Worm (Caenorhabditis elegans) whole organism, young adult: ENCODE measurements around the gene R01H10.4.

Experiments used
- C17E4.6 ChIP-seq: fragments of 200-800 bp; sonication (Bioruptor generic); IDR thresholded peaks from 2 replicates; pipeline ENCODE4 v1.3.6; 2022; ENCODE audit warnings: missing genetic modification reagents, missing genetic modification characterization, missing compliant biosample characterization
- F10E7.11 ChIP-seq: sonication (generic microtip); optimal IDR thresholded peaks from 2 replicates; lab custom pipeline; 2017; ENCODE audit warnings: mild to moderate bottlenecking, missing genetic modification characterization, moderate library complexity, missing compliant biosample characterization
- F33H1.4 ChIP-seq: fragments of 200-800 bp; sonication (Bioruptor generic); IDR thresholded peaks from 2 replicates; pipeline ENCODE4 v1.3.6; 2022; ENCODE audit warnings: missing genetic modification reagents, missing genetic modification characterization, missing compliant biosample characterization
- F37B4.10 ChIP-seq: fragments of 200-800 bp; sonication (Bioruptor generic); IDR thresholded peaks from 2 replicates; pipeline ENCODE4 v1.3.6; 2022; ENCODE audit warnings: missing genetic modification characterization, missing compliant biosample characterization
- F49E8.2 ChIP-seq: sonication (generic microtip); optimal IDR thresholded peaks from 3 replicates; lab custom pipeline; 2017; ENCODE audit warnings: missing genetic modification characterization, mild to moderate bottlenecking, missing compliant biosample characterization, antibody characterized with exemption, moderate library complexity; ENCODE audit not compliant: insufficient read depth
- F55B11.4 ChIP-seq: sonication (generic microtip); optimal IDR thresholded peaks from 2 replicates; lab custom pipeline; 2016; ENCODE audit warnings: missing compliant biosample characterization, missing genetic modification characterization, borderline replicate concordance; ENCODE audit not compliant: insufficient read depth
- F57A8.1 ChIP-seq: fragments of 200-800 bp; sonication (Bioruptor generic); optimal IDR thresholded peaks from 2 replicates; lab custom pipeline; 2018; ENCODE audit warnings: mild to moderate bottlenecking, missing genetic modification characterization, moderate library complexity, missing compliant biosample characterization
- T07F8.4 ChIP-seq: sonication (generic microtip); optimal IDR thresholded peaks from 2 replicates; lab custom pipeline; 2016; ENCODE audit warnings: mild to moderate bottlenecking, missing genetic modification characterization, moderate library complexity, missing compliant biosample characterization
- T26A5.8 ChIP-seq: sonication (generic microtip); optimal IDR thresholded peaks from 2 replicates; lab custom pipeline; 2016; ENCODE audit warnings: missing genetic modification characterization, missing compliant biosample characterization
- Y53G8AR.9 ChIP-seq: fragments of 200-800 bp; sonication (Bioruptor generic); conservative IDR thresholded peaks from 2 replicates; pipeline ENCODE4 v1.3.6; 2022; ENCODE audit warnings: missing genetic modification reagents, missing genetic modification characterization, missing compliant biosample characterization
- Y95B8A.8 ChIP-seq: fragments of 200-800 bp; sonication (Bioruptor generic); IDR thresholded peaks from 2 replicates; pipeline ENCODE4 v1.3.6; 2022; ENCODE audit warnings: missing genetic modification reagents, missing genetic modification characterization, missing compliant biosample characterization
- akir-1 ChIP-seq: fragments of 200-800 bp; sonication (Bioruptor generic); optimal IDR thresholded peaks from 2 replicates; lab custom pipeline; 2018; ENCODE audit warnings: mild to moderate bottlenecking, missing genetic modification characterization, moderate library complexity, missing compliant biosample characterization
- ama-1 ChIP-seq, 3 experiments: fragments of 150-350 bp in 1 of 3; sonication (generic microtip) in 2 of 3; optimal IDR thresholded peaks; 2 replicates each; lab custom pipeline; 2014 to 2018; ENCODE audit warnings: missing biosample characterization in 2 of 3, missing genetic modification characterization in 2 of 3, missing genetic modification reagents in 2 of 3
- aptf-2 ChIP-seq: fragments of 200-800 bp; sonication (Bioruptor generic); conservative IDR thresholded peaks from 2 replicates; pipeline ENCODE4 v1.3.6; 2022; ENCODE audit warnings: missing genetic modification reagents, missing genetic modification characterization, missing compliant biosample characterization
- aptf-3 ChIP-seq: fragments of 200-800 bp; sonication (Bioruptor generic); IDR thresholded peaks from 2 replicates; pipeline ENCODE4 v1.3.6; 2022; ENCODE audit warnings: missing genetic modification characterization, missing compliant biosample characterization
- atf-7 ChIP-seq: sonication (generic microtip); optimal IDR thresholded peaks from 2 replicates; lab custom pipeline; 2017; ENCODE audit warnings: mild to moderate bottlenecking, missing genetic modification characterization, missing compliant biosample characterization
- athp-1 ChIP-seq: sonication (generic microtip); optimal IDR thresholded peaks from 2 replicates; lab custom pipeline; 2017; ENCODE audit warnings: mild to moderate bottlenecking, missing genetic modification characterization, missing compliant biosample characterization
- ceh-27 ChIP-seq: fragments of 200-800 bp; sonication (Bioruptor generic); optimal IDR thresholded peaks from 2 replicates; lab custom pipeline; 2018; ENCODE audit warnings: mild to moderate bottlenecking, missing genetic modification characterization, moderate library complexity, missing compliant biosample characterization
- ceh-40 ChIP-seq: fragments of 200-800 bp; sonication (Bioruptor generic); IDR thresholded peaks from 2 replicates; pipeline ENCODE4 v1.3.6; 2022; ENCODE audit warnings: missing genetic modification characterization, missing compliant biosample characterization
- ceh-91 ChIP-seq: fragments of 200-800 bp; sonication (Bioruptor generic); IDR thresholded peaks from 2 replicates; pipeline ENCODE4 v1.3.6; 2022; ENCODE audit warnings: missing genetic modification reagents, missing genetic modification characterization, missing compliant biosample characterization
- chd-7 ChIP-seq: sonication (generic microtip); optimal IDR thresholded peaks from 2 replicates; lab custom pipeline; 2016; ENCODE audit warnings: mild to moderate bottlenecking, missing genetic modification characterization, moderate library complexity, missing compliant biosample characterization
- dox-1 ChIP-seq: fragments of 200-800 bp; sonication (Bioruptor generic); IDR thresholded peaks from 2 replicates; pipeline ENCODE4 v1.3.6; 2022; ENCODE audit warnings: missing genetic modification reagents, missing genetic modification characterization, missing compliant biosample characterization
- efl-1 ChIP-seq: fragments of 150-350 bp; optimal IDR thresholded peaks from 2 replicates; lab custom pipeline; 2014; ENCODE audit warnings: missing biosample characterization, missing genetic modification reagents, missing genetic modification characterization
- egrh-3 ChIP-seq: fragments of 200-800 bp; sonication (Bioruptor generic); IDR thresholded peaks from 2 replicates; pipeline ENCODE4 v1.3.6; 2022; ENCODE audit warnings: missing genetic modification reagents, missing genetic modification characterization, missing compliant biosample characterization
- ekl-4 ChIP-seq: fragments of 200-800 bp; sonication (Bioruptor generic); IDR thresholded peaks from 2 replicates; pipeline ENCODE4 v1.3.6; 2022; ENCODE audit warnings: missing genetic modification reagents, missing genetic modification characterization, missing compliant biosample characterization
- hmg-20 ChIP-seq: fragments of 200-800 bp; sonication (Bioruptor generic); IDR thresholded peaks from 2 replicates; pipeline ENCODE4 v1.3.6; 2022; ENCODE audit warnings: missing genetic modification reagents, missing genetic modification characterization, missing compliant biosample characterization
- lir-1 ChIP-seq: fragments of 200-800 bp; sonication (Bioruptor generic); conservative IDR thresholded peaks from 2 replicates; pipeline ENCODE4 v1.3.6; 2022; ENCODE audit warnings: missing genetic modification reagents, missing genetic modification characterization, missing compliant biosample characterization
- lsl-1 ChIP-seq: fragments of 200-800 bp; sonication (Bioruptor generic); optimal IDR thresholded peaks from 2 replicates; lab custom pipeline; 2018; ENCODE audit warnings: mild to moderate bottlenecking, missing genetic modification characterization, moderate library complexity, missing compliant biosample characterization
- madf-10 ChIP-seq: sonication (generic microtip); optimal IDR thresholded peaks from 2 replicates; lab custom pipeline; 2016; ENCODE audit warnings: mild to moderate bottlenecking, missing genetic modification characterization, missing compliant biosample characterization
- madf-6 ChIP-seq: fragments of 200-800 bp; sonication (Bioruptor generic); IDR thresholded peaks from 2 replicates; pipeline ENCODE4 v1.3.6; 2022; ENCODE audit warnings: missing genetic modification reagents, missing genetic modification characterization, missing compliant biosample characterization
- mxl-1 ChIP-seq: sonication (generic microtip); optimal IDR thresholded peaks from 2 replicates; lab custom pipeline; 2016; ENCODE audit warnings: missing genetic modification characterization, missing compliant biosample characterization
- nfyb-1 ChIP-seq: fragments of 200-800 bp; sonication (Bioruptor generic); IDR thresholded peaks from 2 replicates; pipeline ENCODE4 v1.3.6; 2022; ENCODE audit warnings: missing genetic modification reagents, missing genetic modification characterization, missing compliant biosample characterization
- nhr-27 ChIP-seq: fragments of 200-800 bp; sonication (Bioruptor generic); optimal IDR thresholded peaks from 2 replicates; lab custom pipeline; 2018; ENCODE audit warnings: mild to moderate bottlenecking, missing genetic modification characterization, moderate library complexity, missing compliant biosample characterization
- nhr-80 ChIP-seq: sonication (generic microtip); optimal IDR thresholded peaks from 2 replicates; lab custom pipeline; 2016; ENCODE audit warnings: missing genetic modification characterization, missing compliant biosample characterization
- nhr-90 ChIP-seq: sonication (generic microtip); optimal IDR thresholded peaks from 2 replicates; lab custom pipeline; 2016; ENCODE audit warnings: missing genotype, mild to moderate bottlenecking, missing genetic modification characterization, missing compliant biosample characterization
- pha-4 ChIP-seq: fragments of 150-350 bp; sonication (generic microtip); optimal IDR thresholded peaks from 2 replicates; lab custom pipeline; 2014; ENCODE audit warnings: missing biosample characterization, missing genetic modification reagents, missing genetic modification characterization
- repo-1 ChIP-seq: sonication (generic microtip); optimal IDR thresholded peaks from 2 replicates; lab custom pipeline; 2017; ENCODE audit warnings: mild to moderate bottlenecking, missing genetic modification characterization, missing compliant biosample characterization
- sea-2 ChIP-seq: fragments of 200-800 bp; sonication (Bioruptor generic); IDR thresholded peaks from 2 replicates; pipeline ENCODE4 v1.3.6; 2022; ENCODE audit warnings: missing genetic modification characterization, missing compliant biosample characterization
- snpc-1.1 ChIP-seq: sonication (generic microtip); optimal IDR thresholded peaks from 2 replicates; lab custom pipeline; 2017; ENCODE audit warnings: missing genetic modification characterization, mild to moderate bottlenecking, missing compliant biosample characterization, antibody characterized with exemption, moderate library complexity, missing genotype, missing genetic modification reagents; ENCODE audit not compliant: insufficient read depth
- snpc-3.4 ChIP-seq: sonication (generic microtip); optimal IDR thresholded peaks from 2 replicates; lab custom pipeline; 2017; ENCODE audit warnings: missing genetic modification characterization, mild to moderate bottlenecking, missing compliant biosample characterization, antibody characterized with exemption, moderate library complexity, missing genotype, missing genetic modification reagents
- tlf-1 ChIP-seq: fragments of 200-800 bp; sonication (Bioruptor generic); optimal IDR thresholded peaks from 2 replicates; lab custom pipeline; 2018; ENCODE audit warnings: mild to moderate bottlenecking, missing genetic modification characterization, missing compliant biosample characterization
- xnd-1 ChIP-seq: sonication (generic microtip); optimal IDR thresholded peaks from 2 replicates; lab custom pipeline; 2016; ENCODE audit warnings: missing genotype, missing genetic modification reagents, missing genetic modification characterization, missing compliant biosample characterization
- zfh-2 ChIP-seq: fragments of 200-800 bp; sonication (Bioruptor generic); conservative IDR thresholded peaks from 2 replicates; pipeline ENCODE4 v1.3.6; 2022; ENCODE audit warnings: missing genetic modification reagents, missing genetic modification characterization, missing compliant biosample characterization
- ztf-18 ChIP-seq: sonication (generic microtip); optimal IDR thresholded peaks from 2 replicates; lab custom pipeline; 2016; ENCODE audit warnings: missing genotype, mild to moderate bottlenecking, missing genetic modification characterization, missing compliant biosample characterization
- ztf-25 ChIP-seq: fragments of 200-800 bp; sonication (Bioruptor generic); IDR thresholded peaks from 2 replicates; pipeline ENCODE4 v1.3.6; 2022; ENCODE audit warnings: missing genetic modification reagents, missing genetic modification characterization, missing compliant biosample characterization
- ztf-26 ChIP-seq: sonication (generic microtip); optimal IDR thresholded peaks from 2 replicates; lab custom pipeline; 2017; ENCODE audit warnings: missing genetic modification characterization, missing compliant biosample characterization

The R01H10.4 gene

ce11 chrIII:10254583-10254982 lies at the start of gene R01H10.4:
R01H10.4 (plus strand) TSS chrIII:10254818.
- TF ChIP-seq aptf-3 (no peak), ztf-18 (no peak), snpc-3.4 (tag; lab: Kevin White, UChicago) (no peak), lir-1 (no peak), T26A5.8 (tag; lab: Kevin White, UChicago) (no peak), Y95B8A.8 (GFP tag; lab: Robert Waterston, UW) (no peak)
- TF ChIP-seq, all 124 proteins: peak for 0

- TF ChIP-seq ztf-26 (tag; lab: Kevin White, UChicago) (no peak), sea-2 (GFP tag; lab: Robert Waterston, UW) (no peak), C17E4.6 (GFP tag; lab: Robert Waterston, UW) (no peak), zfh-2 (GFP tag; lab: Robert Waterston, UW) (no peak)
Measured at ce11 chrIII:10206352-10206751, 48.3 kb upstream of the R01H10.4 start.

- TF ChIP-seq chd-7 (tag; lab: Kevin White, UChicago) (peak; percentile 44), repo-1 (tag; lab: Kevin White, UChicago) (no peak), Y95B8A.8 (GFP tag; lab: Robert Waterston, UW) (no peak), ekl-4 (GFP tag; lab: Robert Waterston, UW) (0 out of 2 replicates have a peak, but pooled peaks have one; percentile 44), F57A8.1 (GFP tag; lab: Kevin White, UChicago) (no peak), aptf-3 (no peak), atf-7 (tag; lab: Kevin White, UChicago) (no peak), F49E8.2 (tag; lab: Kevin White, UChicago) (no peak), efl-1 (peak; percentile 69), F33H1.4 (GFP tag; lab: Robert Waterston, UW) (peak; percentile 42; the same call in 1 of the 2 replicates), ama-1 (optimal IDR thresholded peaks at IDR 0.05; lab: Kevin White, UChicago) (peak; percentile 31), ama-1 (GFP tag; optimal IDR thresholded peaks at IDR 0.05; lab: Kevin White, UChicago) (peak in 1 of 2 experiments; percentile 19), pha-4 (no peak), ceh-91 (GFP tag; lab: Robert Waterston, UW) (peak; percentile 49; the same call in 1 of the 2 replicates), F10E7.11 (tag; lab: Kevin White, UChicago) (no peak), akir-1 (GFP tag; lab: Kevin White, UChicago) (no peak), madf-6 (GFP tag; lab: Robert Waterston, UW) (peak; percentile 87), dox-1 (GFP tag; lab: Robert Waterston, UW) (no peak), egrh-3 (GFP tag; lab: Robert Waterston, UW) (no peak), snpc-1.1 (no peak), athp-1 (tag; lab: Kevin White, UChicago) (peak; percentile 57), xnd-1 (peak; percentile 41), nhr-80 (tag; lab: Kevin White, UChicago) (no peak), hmg-20 (GFP tag; lab: Robert Waterston, UW) (no peak), nfyb-1 (GFP tag; lab: Robert Waterston, UW) (0 out of 2 replicates have a peak, but pooled peaks have one; percentile 49), mxl-1 (tag; lab: Kevin White, UChicago) (no peak), T07F8.4 (tag; lab: Kevin White, UChicago) (no peak), tlf-1 (GFP tag; lab: Kevin White, UChicago) (no peak), madf-10 (tag; lab: Kevin White, UChicago) (no peak), F55B11.4 (no peak), ceh-27 (GFP tag; lab: Kevin White, UChicago) (no peak), ztf-25 (no peak), nhr-90 (tag; lab: Kevin White, UChicago) (no peak), lsl-1 (GFP tag; lab: Kevin White, UChicago) (no peak), Y53G8AR.9 (0 out of 2 replicates have a peak, but pooled peaks have one; percentile 6), F37B4.10 (GFP tag; lab: Robert Waterston, UW) (no peak), ceh-40 (GFP tag; lab: Robert Waterston, UW) (no peak), nhr-27 (no peak), aptf-2 (GFP tag; lab: Robert Waterston, UW) (no peak)
Measured at ce11 chrIII:10209703-10210102, 44.9 kb upstream of the R01H10.4 start, which contains the start of gene T20G5.9. T20G5.9 (plus strand) TSS chrIII:10209840.
